Worm (Caenorhabditis elegans): ENCODE data around the gene F47B8.8.
"Not testable (repeated sequence)": the region's sequence is repeated elsewhere in the genome, so short reads cannot be mapped to it uniquely, and the experiment has no call there.

DNA sequence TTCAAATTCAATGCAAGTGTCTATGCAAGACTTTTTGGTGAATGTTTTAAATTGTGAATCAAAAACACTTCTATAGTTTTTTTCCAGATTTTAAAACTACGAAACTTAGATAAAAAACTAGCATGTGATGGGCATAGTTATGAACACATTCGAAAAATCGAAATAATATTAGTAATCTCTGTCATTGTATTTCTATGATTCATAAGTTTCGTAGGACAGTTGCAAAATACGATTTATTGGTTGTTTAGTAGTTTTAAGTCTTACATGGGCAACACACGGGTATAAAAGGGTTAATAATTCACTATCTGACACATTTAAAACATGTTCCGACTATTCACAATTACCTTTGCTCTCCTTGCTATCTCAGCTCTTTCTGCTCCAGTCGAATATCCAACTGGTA lies 23.4 kb upstream of the F47B8.8 start, which contains the start of gene spig-5:
- not testable (repeated sequence) for TF ChIP-seq skn-1 (tag; optimal IDR thresholded peaks at IDR 0.05); fos-1 (tag; optimal IDR thresholded peaks at IDR 0.05); pqm-1 (tag; optimal IDR thresholded peaks at IDR 0.05); lin-39 (tag; optimal IDR thresholded peaks at IDR 0.05); lir-3 (tag; optimal IDR thresholded peaks at IDR 0.05; ENCODE audit: poor library complexity); efl-1 (optimal IDR thresholded peaks at IDR 0.05); efl-1 (GFP tag; optimal IDR thresholded peaks at IDR 0.05 in 1 of 2); ces-1 (GFP tag; optimal IDR thresholded peaks at IDR 0.05); pag-3 (tag; optimal IDR thresholded peaks at IDR 0.05; ENCODE audit: borderline replicate concordance, insufficient read depth)

All from whole organism, L1 larva.